Fruit fly (Drosophila melanogaster) whole organism, prepupa: ENCODE results near the gene temp.

ENCODE experiments used
- Blimp-1 ChIP-seq: fragments of 200-800 bp; sonication (Bioruptor generic); optimal IDR thresholded peaks from 3 replicates; lab custom pipeline; 2017; ENCODE audit warnings: missing biosample characterization, missing genetic modification characterization, mild to moderate bottlenecking, moderate library complexity, missing genetic modification reagents
- CG10631 ChIP-seq: fragments of 200-800 bp; sonication (Bioruptor generic); optimal IDR thresholded peaks from 2 replicates; lab custom pipeline; 2016; ENCODE audit warnings: missing biosample characterization, missing genetic modification characterization
- CG10669 ChIP-seq: fragments of 200-800 bp; sonication (Bioruptor generic); optimal IDR thresholded peaks from 3 replicates; lab custom pipeline; 2018; ENCODE audit warnings: missing biosample characterization, mild to moderate bottlenecking, missing genetic modification characterization, moderate library complexity
- CG11294 ChIP-seq: fragments of 200-800 bp; sonication (Bioruptor generic); IDR thresholded peaks from 2 replicates; pipeline ENCODE4 v1.3.6; 2022; ENCODE audit warnings: missing biosample characterization, missing genetic modification characterization
- CG11762 ChIP-seq: fragments of 200-800 bp; sonication (Bioruptor generic); optimal IDR thresholded peaks from 3 replicates; lab custom pipeline; 2016; ENCODE audit warnings: missing biosample characterization, missing genetic modification characterization; ENCODE audit not compliant: insufficient read depth
- CG11902 ChIP-seq: fragments of 200-800 bp; sonication (Bioruptor generic); optimal IDR thresholded peaks from 3 replicates; lab custom pipeline; 2016; ENCODE audit warnings: missing biosample characterization, missing genetic modification characterization
- CG15336 ChIP-seq: fragments of 200-800 bp; sonication (Bioruptor generic); IDR thresholded peaks from 2 replicates; pipeline ENCODE4 v1.3.6; 2022; ENCODE audit warnings: missing biosample characterization, missing genetic modification characterization
- CG3032 ChIP-seq: fragments of 200-800 bp; optimal IDR thresholded peaks from 2 replicates; lab custom pipeline; 2019; ENCODE audit warnings: missing biosample characterization, mild to moderate bottlenecking, missing genetic modification characterization, moderate library complexity
- CG31627 ChIP-seq: fragments of 200-800 bp; sonication (Bioruptor generic); optimal IDR thresholded peaks from 3 replicates; lab custom pipeline; 2016; ENCODE audit warnings: missing biosample characterization, missing genetic modification characterization
- CG32006 ChIP-seq: fragments of 200-800 bp; sonication (Bioruptor generic); optimal IDR thresholded peaks from 3 replicates; lab custom pipeline; 2017; ENCODE audit warnings: missing biosample characterization, mild to moderate bottlenecking, missing genetic modification characterization
- CG34406 ChIP-seq: fragments of 200-800 bp; sonication (Bioruptor generic); optimal IDR thresholded peaks from 3 replicates; lab custom pipeline; 2016; ENCODE audit warnings: missing biosample characterization, missing genetic modification characterization
- CG3919 ChIP-seq: fragments of 200-800 bp; sonication (Bioruptor generic); optimal IDR thresholded peaks from 3 replicates; lab custom pipeline; 2016; ENCODE audit warnings: missing biosample characterization, missing genetic modification characterization
- CG6163 ChIP-seq: fragments of 200-800 bp; sonication (Bioruptor generic); IDR thresholded peaks from 3 replicates; pipeline ENCODE4 v1.3.6; 2022; ENCODE audit warnings: missing biosample characterization, missing genetic modification characterization
- CG6792 ChIP-seq: fragments of 200-800 bp; sonication (Bioruptor generic); optimal IDR thresholded peaks from 3 replicates; lab custom pipeline; 2016; ENCODE audit warnings: missing biosample characterization, missing genetic modification characterization
- CG6854 ChIP-seq: fragments of 200-800 bp; sonication (Bioruptor generic); optimal IDR thresholded peaks from 2 replicates; lab custom pipeline; 2017; ENCODE audit warnings: missing biosample characterization, mild to moderate bottlenecking, missing genetic modification characterization
- CG7368 ChIP-seq: fragments of 200-800 bp; sonication (Bioruptor generic); optimal IDR thresholded peaks from 3 replicates; lab custom pipeline; 2016; ENCODE audit warnings: missing biosample characterization, missing genetic modification characterization
- CG8119 ChIP-seq: fragments of 200-800 bp; sonication (Bioruptor generic); IDR thresholded peaks from 3 replicates; pipeline ENCODE4 v1.3.6; 2022; ENCODE audit warnings: missing biosample characterization, missing genetic modification characterization
- CG8632 ChIP-seq: fragments of 200-800 bp; sonication (Bioruptor generic); optimal IDR thresholded peaks from 3 replicates; lab custom pipeline; 2016; ENCODE audit warnings: missing biosample characterization, missing genetic modification characterization
- Eip75B ChIP-seq: fragments of 200-800 bp; sonication (Bioruptor generic); optimal IDR thresholded peaks from 3 replicates; lab custom pipeline; 2016; ENCODE audit warnings: missing biosample characterization, missing genetic modification characterization
- Eip78C ChIP-seq: fragments of 200-800 bp; sonication (Bioruptor generic); peaks from one replicate; lab custom pipeline; 2016; ENCODE audit warnings: missing biosample characterization, missing genetic modification characterization
- Eip93F ChIP-seq: fragments of 200-800 bp; sonication (Bioruptor generic); optimal IDR thresholded peaks from 2 replicates; lab custom pipeline; 2016; ENCODE audit warnings: missing biosample characterization, mild to moderate bottlenecking, missing genetic modification characterization
- Ets21C ChIP-seq: fragments of 200-800 bp; sonication (Bioruptor generic); optimal IDR thresholded peaks from 3 replicates; lab custom pipeline; 2016; ENCODE audit warnings: missing biosample characterization, missing genetic modification characterization
- Ets96B ChIP-seq: fragments of 200-800 bp; optimal IDR thresholded peaks from 2 replicates; lab custom pipeline; 2019; ENCODE audit warnings: missing biosample characterization, mild to moderate bottlenecking, missing genetic modification characterization, moderate library complexity
- Gug ChIP-seq: fragments of 200-800 bp; sonication (Bioruptor generic); IDR thresholded peaks from 2 replicates; pipeline ENCODE4 v1.3.6; 2022; ENCODE audit warnings: missing biosample characterization, missing genetic modification characterization
- Hr4 ChIP-seq: fragments of 200-800 bp; sonication (Bioruptor generic); optimal IDR thresholded peaks from 3 replicates; lab custom pipeline; 2016; ENCODE audit warnings: missing biosample characterization, missing genetic modification characterization
- Smox ChIP-seq: fragments of 200-800 bp; sonication (Bioruptor generic); optimal IDR thresholded peaks from 3 replicates; lab custom pipeline; 2016; ENCODE audit warnings: missing biosample characterization, missing genetic modification characterization
- Sox102F ChIP-seq: fragments of 200-800 bp; sonication (Bioruptor generic); optimal IDR thresholded peaks from 2 replicates; lab custom pipeline; 2016; ENCODE audit warnings: missing biosample characterization, mild to moderate bottlenecking, missing genetic modification characterization
- Sox14 ChIP-seq: fragments of 200-800 bp; sonication (Bioruptor generic); optimal IDR thresholded peaks from 3 replicates; lab custom pipeline; 2016; ENCODE audit warnings: missing biosample characterization, missing genetic modification characterization
- Sox15 ChIP-seq: fragments of 200-800 bp; sonication (Bioruptor generic); optimal IDR thresholded peaks from 3 replicates; lab custom pipeline; 2016; ENCODE audit warnings: missing biosample characterization, missing genetic modification characterization
- cyc ChIP-seq: fragments of 200-800 bp; sonication (Bioruptor generic); optimal IDR thresholded peaks from 3 replicates; lab custom pipeline; 2016; ENCODE audit warnings: missing biosample characterization, missing genetic modification characterization
- dsx ChIP-seq: fragments of 200-800 bp; optimal IDR thresholded peaks from 3 replicates; lab custom pipeline; 2019; ENCODE audit warnings: missing biosample characterization, mild to moderate bottlenecking, missing genetic modification characterization, moderate library complexity; ENCODE audit not compliant: poor library complexity, severe bottlenecking
- eg ChIP-seq: fragments of 200-800 bp; sonication (Bioruptor generic); IDR thresholded peaks from 3 replicates; pipeline ENCODE4 v1.3.6; 2022; ENCODE audit warnings: missing biosample characterization, missing genetic modification characterization
- esn ChIP-seq: fragments of 200-800 bp; sonication (Bioruptor generic); optimal IDR thresholded peaks from 2 replicates; lab custom pipeline; 2016; ENCODE audit warnings: missing biosample characterization, mild to moderate bottlenecking, missing genetic modification characterization, moderate library complexity
- fd59A ChIP-seq: fragments of 200-800 bp; sonication (Bioruptor generic); optimal IDR thresholded peaks from 2 replicates; lab custom pipeline; 2017; ENCODE audit warnings: missing biosample characterization, mild to moderate bottlenecking, missing genetic modification characterization, missing genetic modification reagents
- fkh ChIP-seq: fragments of 200-800 bp; sonication (Bioruptor generic); optimal IDR thresholded peaks from 3 replicates; lab custom pipeline; 2017; ENCODE audit warnings: missing biosample characterization, mild to moderate bottlenecking, missing genetic modification characterization, moderate library complexity
- lz ChIP-seq: fragments of 200-800 bp; sonication (Bioruptor generic); optimal IDR thresholded peaks from 3 replicates; lab custom pipeline; 2016; ENCODE audit warnings: missing biosample characterization, missing genetic modification characterization
- pdm3 ChIP-seq: fragments of 200-800 bp; sonication (Bioruptor generic); optimal IDR thresholded peaks from 3 replicates; lab custom pipeline; 2016; ENCODE audit warnings: missing biosample characterization, missing genetic modification characterization
- ss ChIP-seq, 2 experiments: fragments of 200-800 bp; sonication (Bioruptor generic); optimal IDR thresholded peaks; 2 replicates in 1 of 2; 3 replicates in 1 of 2; lab custom pipeline; 2017 to 2018; ENCODE audit warnings: mild to moderate bottlenecking in 2 of 2, missing biosample characterization in 2 of 2, missing genetic modification characterization in 2 of 2, moderate library complexity in 1 of 2
- svp ChIP-seq: fragments of 200-800 bp; sonication (Bioruptor generic); peaks from one replicate; lab custom pipeline; 2016; ENCODE audit warnings: missing biosample characterization, missing genetic modification characterization
- topi ChIP-seq: fragments of 200-800 bp; sonication (Bioruptor generic); optimal IDR thresholded peaks from 3 replicates; lab custom pipeline; 2016; ENCODE audit warnings: missing biosample characterization, missing genetic modification characterization
- vri ChIP-seq: fragments of 200-800 bp; sonication (Bioruptor generic); optimal IDR thresholded peaks from 3 replicates; lab custom pipeline; 2016; ENCODE audit warnings: missing biosample characterization, mild to moderate bottlenecking, missing genetic modification characterization

Gene temp

dm6 chrX:2289134-2289533, 26.8 kb upstream of the temp start (continued):
- TF ChIP-seq CG8632 (GFP tag; lab: Kevin White, UChicago) (peak; percentile 39), esn (GFP tag; lab: Kevin White, UChicago) (no peak), eg (peak; percentile 95), CG15336 (peak; percentile 91), topi (GFP tag; lab: Kevin White, UChicago) (no peak), CG32006 (GFP tag; lab: Kevin White, UChicago) (peak; percentile 72), fd59A (GFP tag; lab: Kevin White, UChicago) (peak; percentile 59), CG6792 (GFP tag; lab: Kevin White, UChicago) (no peak), ss (GFP tag; optimal IDR thresholded peaks at IDR 0.05; lab: Kevin White, UChicago) (peak; percentile 98 to 99), Ets21C (GFP tag; lab: Kevin White, UChicago) (no peak), CG31627 (no peak), CG3032 (tag; lab: Kevin White, UChicago) (peak; percentile 65), CG10669 (GFP tag; lab: Kevin White, UChicago) (peak; percentile 80), CG10631 (GFP tag; lab: Kevin White, UChicago) (peak; percentile 48), Sox15 (GFP tag; lab: Kevin White, UChicago) (no peak), Sox14 (GFP tag; lab: Kevin White, UChicago) (peak; percentile 29), fkh (GFP tag; lab: Kevin White, UChicago) (no peak), CG6163 (GFP tag; lab: Robert Waterston, UW) (peak; percentile 94), Ets96B (tag; lab: Kevin White, UChicago) (peak; percentile 61), CG11762 (GFP tag; lab: Kevin White, UChicago) (peak; percentile 57), Eip75B (GFP tag; lab: Kevin White, UChicago) (peak; percentile 67), CG11902 (GFP tag; lab: Kevin White, UChicago) (no peak), pdm3 (GFP tag; lab: Kevin White, UChicago) (peak; percentile 56), vri (GFP tag; lab: Kevin White, UChicago) (peak; percentile 4), CG3919 (peak; percentile 39), Hr4 (GFP tag; lab: Kevin White, UChicago) (peak; percentile 11), Eip93F (GFP tag; lab: Kevin White, UChicago) (no peak), lz (no peak), dsx (GFP tag; lab: Kevin White, UChicago) (peak; percentile 74), CG6854 (GFP tag; lab: Kevin White, UChicago) (peak; percentile 59), Eip78C (GFP tag; lab: Kevin White, UChicago) (peak; percentile 81), Sox102F (GFP tag; lab: Kevin White, UChicago) (no peak), svp (peak; percentile 65), CG7368 (GFP tag; lab: Kevin White, UChicago) (peak; percentile 60), CG8119 (peak; percentile 95), CG11294 (peak; percentile 52; the same call in 1 of the 2 replicates), Smox (no peak), Gug (GFP tag; lab: Robert Waterston, UW) (peak; percentile 80), cyc (no peak)

- TF ChIP-seq CG34406 = no peak
- 0 out of 2 replicates have a peak, but pooled peaks have one; percentile 8 for TF ChIP-seq CG15336
- no peak for TF ChIP-seq fd59A (GFP tag; lab: Kevin White, UChicago)
- TF ChIP-seq Sox102F (GFP tag; lab: Kevin White, UChicago) = peak; percentile 16
- peak; percentile 47 for TF ChIP-seq CG6854 (GFP tag; lab: Kevin White, UChicago)
- TF ChIP-seq eg = peak; percentile 50; the same call in 1 of the 3 replicates
- TF ChIP-seq Sox14 (GFP tag; lab: Kevin White, UChicago) = peak; percentile 33
- peak; percentile 33 for TF ChIP-seq dsx (GFP tag; lab: Kevin White, UChicago)
- no peak for TF ChIP-seq esn (GFP tag; lab: Kevin White, UChicago)
- TF ChIP-seq ss (GFP tag; optimal IDR thresholded peaks at IDR 0.05; lab: Kevin White, UChicago) = no peak
- peak; percentile 16 for TF ChIP-seq Eip93F (GFP tag; lab: Kevin White, UChicago)
- TF ChIP-seq fkh (GFP tag; lab: Kevin White, UChicago) = peak; percentile 35
- TF ChIP-seq Blimp-1 (GFP tag; lab: Kevin White, UChicago) = peak; percentile 9
- peak; percentile 64; the same call in 2 of the 3 replicates for TF ChIP-seq CG6163 (GFP tag; lab: Robert Waterston, UW)
- TF ChIP-seq, all 60 proteins: peak for 10
Observed at dm6 chrX:2288327-2288726, 26.0 kb upstream of the temp start.
